Worm (Caenorhabditis elegans) whole organism, L2 larva: ENCODE measurements around the gene Y48A6B.7.

ENCODE experiments used
- ama-1 ChIP-seq: fragments of 150-350 bp; optimal IDR thresholded peaks from 2 replicates; lab custom pipeline; 2018; ENCODE audit warnings: inconsistent platforms
- elt-1 ChIP-seq: fragments of 150-350 bp; optimal IDR thresholded peaks from 2 replicates; lab custom pipeline; 2014; ENCODE audit warnings: missing biosample characterization, missing genetic modification characterization
- lin-39 ChIP-seq: fragments of 150-350 bp; optimal IDR thresholded peaks from 2 replicates; lab custom pipeline; 2014; ENCODE audit warnings: missing biosample characterization, missing genetic modification reagents, missing genetic modification characterization
- lsy-2 ChIP-seq, 2 experiments: fragments of 150-350 bp in 1 of 2; sonication (generic microtip) in 1 of 2; optimal IDR thresholded peaks; 2 replicates each; lab custom pipeline; 2014 to 2017; ENCODE audit warnings: missing biosample characterization in 2 of 2, missing genetic modification characterization in 2 of 2
- nhr-237 ChIP-seq: fragments of 150-350 bp; optimal IDR thresholded peaks from 2 replicates; lab custom pipeline; 2014; ENCODE audit warnings: missing biosample characterization, missing genetic modification characterization
- skn-1 ChIP-seq: sonication (generic microtip); optimal IDR thresholded peaks from 2 replicates; lab custom pipeline; 2017; ENCODE audit warnings: missing biosample characterization, missing genetic modification characterization
- sma-9 ChIP-seq, 2 experiments: fragments of 150-350 bp in 1 of 2; sonication (generic microtip) in 1 of 2; optimal IDR thresholded peaks; 2 replicates each; lab custom pipeline; 2014 to 2016; ENCODE audit warnings: missing genetic modification characterization in 2 of 2, mild to moderate bottlenecking in 1 of 2, missing biosample characterization in 1 of 2, missing compliant biosample characterization in 1 of 2, missing genetic modification reagents in 1 of 2, moderate library complexity in 1 of 2
- snpc-4 ChIP-seq: fragments of 150-350 bp; optimal IDR thresholded peaks from 2 replicates; lab custom pipeline; 2014; ENCODE audit warnings: missing biosample characterization, missing genetic modification characterization
- unc-39 ChIP-seq: fragments of 150-350 bp; optimal IDR thresholded peaks from 2 replicates; lab custom pipeline; 2014; ENCODE audit warnings: missing biosample characterization, missing genetic modification characterization
- zag-1 ChIP-seq: fragments of 150-350 bp; optimal IDR thresholded peaks from 2 replicates; lab custom pipeline; 2014; ENCODE audit warnings: missing biosample characterization, missing genetic modification characterization

- TF ChIP-seq ama-1 (no peak), lin-39 (no peak), nhr-237 (no peak), unc-39 (tag; lab: Kevin White, UChicago) (no peak), snpc-4 (tag; lab: Kevin White, UChicago) (no peak), zag-1 (tag; lab: Kevin White, UChicago) (peak; percentile 23), lsy-2 (tag; optimal IDR thresholded peaks at IDR 0.05; lab: Kevin White, UChicago) (peak in 1 of 2 experiments; percentile 63), sma-9 (GFP tag; optimal IDR thresholded peaks at IDR 0.05; lab: Kevin White, UChicago) (no peak), sma-9 (tag; optimal IDR thresholded peaks at IDR 0.05; lab: Kevin White, UChicago) (no peak), skn-1 (tag; lab: Kevin White, UChicago) (no peak), elt-1 (tag; lab: Kevin White, UChicago) (no peak)
Measured at ce11 chrIII:11039250-11039649, 12.9 kb upstream of the Y48A6B.7 start.
